Fruit fly (Drosophila melanogaster) whole organism, embryonic: ENCODE results near the gene EMC5.

Source experiments
- Atf6 ChIP-seq: fragments of 200-800 bp; sonication (Bioruptor generic); IDR thresholded peaks from 2 replicates; pipeline ENCODE4 v1.3.6; 2022; ENCODE audit warnings: missing biosample characterization, missing genetic modification characterization
- Awh ChIP-seq: fragments of 200-800 bp; sonication (Bioruptor generic); IDR thresholded peaks from 2 replicates; pipeline ENCODE4, ENCODE4 v1.3.6; 2022; ENCODE audit warnings: missing biosample characterization, missing genetic modification characterization
- CG11504 ChIP-seq: fragments of 200-800 bp; sonication (Bioruptor generic); optimal IDR thresholded peaks from 3 replicates; lab custom pipeline; 2019; ENCODE audit warnings: missing biosample characterization, mild to moderate bottlenecking, missing genetic modification characterization, moderate library complexity
- CG12769 ChIP-seq: fragments of 200-800 bp; sonication (Bioruptor generic); optimal IDR thresholded peaks from 2 replicates; lab custom pipeline; 2019; ENCODE audit warnings: missing biosample characterization, mild to moderate bottlenecking, missing genetic modification characterization, moderate library complexity
- CG14050 ChIP-seq: fragments of 200-800 bp; sonication (Bioruptor generic); IDR thresholded peaks from 3 replicates; pipeline ENCODE4 v1.3.6; 2022; ENCODE audit warnings: missing biosample characterization, missing genetic modification characterization
- CG14860 ChIP-seq: fragments of 200-800 bp; sonication (Bioruptor generic); IDR thresholded peaks from 3 replicates; pipeline ENCODE4 v1.3.6; 2022; ENCODE audit warnings: missing biosample characterization, missing genetic modification characterization; ENCODE audit not compliant: partially characterized antibody
- CG15514 ChIP-seq: fragments of 200-800 bp; sonication (Bioruptor generic); optimal IDR thresholded peaks from 3 replicates; lab custom pipeline; 2017; ENCODE audit warnings: missing biosample characterization, missing genetic modification characterization, mild to moderate bottlenecking, moderate library complexity, missing genetic modification reagents
- CG1602 ChIP-seq: fragments of 200-800 bp; sonication (Bioruptor generic); optimal IDR thresholded peaks from 3 replicates; lab custom pipeline; 2016; ENCODE audit warnings: missing biosample characterization, missing genetic modification characterization
- CG1647 ChIP-seq: fragments of 200-800 bp; sonication (Bioruptor generic); optimal IDR thresholded peaks from 3 replicates; lab custom pipeline; 2016; ENCODE audit warnings: missing biosample characterization, missing genetic modification characterization
- CG16813 ChIP-seq: fragments of 200-800 bp; sonication (Bioruptor generic); IDR thresholded peaks from 3 replicates; pipeline ENCODE4 v1.3.6; 2022; ENCODE audit warnings: missing biosample characterization, missing genetic modification characterization; ENCODE audit not compliant: partially characterized antibody
- CG17912 ChIP-seq: fragments of 200-800 bp; sonication (Bioruptor generic); optimal IDR thresholded peaks from 2 replicates; lab custom pipeline; 2018; ENCODE audit warnings: missing biosample characterization, mild to moderate bottlenecking, missing genetic modification characterization
- CG2199 ChIP-seq: fragments of 200-800 bp; sonication (Bioruptor generic); IDR thresholded peaks from 3 replicates; pipeline ENCODE4 v1.3.6; 2022; ENCODE audit warnings: missing biosample characterization, missing genetic modification characterization
- CG3847 ChIP-seq: fragments of 200-800 bp; sonication (Bioruptor generic); IDR thresholded peaks from 2 replicates; pipeline ENCODE4 v1.3.6; 2022; ENCODE audit warnings: missing biosample characterization, missing genetic modification characterization
- CG4424 ChIP-seq: fragments of 200-800 bp; sonication (Bioruptor generic); optimal IDR thresholded peaks from 3 replicates; lab custom pipeline; 2016; ENCODE audit warnings: missing biosample characterization, missing genetic modification characterization
- CG4854 ChIP-seq: fragments of 200-800 bp; sonication (Bioruptor generic); optimal IDR thresholded peaks from 2 replicates; lab custom pipeline; 2016; ENCODE audit warnings: missing biosample characterization, missing genetic modification characterization, inconsistent platforms
- CG9437 ChIP-seq: fragments of 200-800 bp; sonication (Bioruptor generic); optimal IDR thresholded peaks from 2 replicates; lab custom pipeline; 2018; ENCODE audit warnings: missing biosample characterization, mild to moderate bottlenecking, missing genetic modification characterization
- CG9609 ChIP-seq: fragments of 200-800 bp; sonication (Bioruptor generic); optimal IDR thresholded peaks from 3 replicates; lab custom pipeline; 2016; ENCODE audit warnings: missing biosample characterization, missing genetic modification characterization
- CG9727 ChIP-seq: fragments of 200-800 bp; sonication (Bioruptor generic); optimal IDR thresholded peaks from 3 replicates; lab custom pipeline; 2017; ENCODE audit warnings: missing biosample characterization, mild to moderate bottlenecking, missing genetic modification characterization
- CG9797 ChIP-seq: fragments of 200-800 bp; sonication (Bioruptor generic); optimal IDR thresholded peaks from 3 replicates; lab custom pipeline; 2018; ENCODE audit warnings: missing biosample characterization, mild to moderate bottlenecking, missing genetic modification characterization
- CTCF ChIP-seq: fragments of 200-800 bp; sonication (Bioruptor generic); optimal IDR thresholded peaks from 2 replicates; lab custom pipeline; 2017; ENCODE audit warnings: missing biosample characterization, mild to moderate bottlenecking, missing genetic modification characterization, moderate library complexity
- D ChIP-seq, 2 experiments: fragments of 200-800 bp in 1 of 2; fragments of >200 bp in 1 of 2; sonication (Bioruptor generic) in 1 of 2; optimal IDR thresholded peaks; 2 replicates in 1 of 2; 3 replicates in 1 of 2; lab custom pipeline; 2017; ENCODE audit warnings: mild to moderate bottlenecking in 1 of 2, missing biosample characterization in 1 of 2, missing genetic modification characterization in 1 of 2, missing genetic modification reagents in 1 of 2
- Dll ChIP-seq: fragments of 200-800 bp; sonication (Bioruptor generic); IDR thresholded peaks from 4 replicates; pipeline ENCODE4 v1.3.6; 2022; ENCODE audit warnings: missing biosample characterization, missing genetic modification characterization; ENCODE audit not compliant: partially characterized antibody
- ERR ChIP-seq: fragments of 200-800 bp; sonication (Bioruptor generic); optimal IDR thresholded peaks from 2 replicates; lab custom pipeline; 2016; ENCODE audit warnings: missing biosample characterization, missing genetic modification characterization
- Elba2 ChIP-seq: fragments of 200-800 bp; sonication (Bioruptor generic); optimal IDR thresholded peaks from 3 replicates; lab custom pipeline; 2016; ENCODE audit warnings: missing biosample characterization, missing genetic modification characterization
- MBD-R2 ChIP-seq: fragments of 200-800 bp; sonication (Bioruptor generic); IDR thresholded peaks from 2 replicates; pipeline ENCODE4 v1.3.6; 2022; ENCODE audit warnings: missing biosample characterization, missing genetic modification characterization
- Vsx1 ChIP-seq: fragments of 200-800 bp; sonication (Bioruptor generic); optimal IDR thresholded peaks from 2 replicates; lab custom pipeline; 2017; ENCODE audit warnings: missing biosample characterization, mild to moderate bottlenecking, missing genetic modification characterization, missing genetic modification reagents
- ase ChIP-seq: fragments of 200-800 bp; sonication (Bioruptor generic); IDR thresholded peaks from 3 replicates; pipeline ENCODE4 v1.3.6; 2022; ENCODE audit warnings: missing biosample characterization, missing genetic modification characterization
- bbx ChIP-seq: fragments of 200-800 bp; sonication (Bioruptor generic); IDR thresholded peaks from 2 replicates; pipeline ENCODE4 v1.3.6; 2022; ENCODE audit warnings: missing biosample characterization, missing genetic modification characterization; ENCODE audit not compliant: partially characterized antibody
- cad ChIP-seq: fragments of >200 bp; optimal IDR thresholded peaks from 2 replicates; lab custom pipeline; 2017; ENCODE audit warnings: missing biosample characterization, missing genetic modification characterization
- crol ChIP-seq: fragments of 200-800 bp; sonication (Bioruptor generic); IDR thresholded peaks from 2 replicates; pipeline ENCODE4 v1.3.6; 2022; ENCODE audit warnings: missing biosample characterization, missing genetic modification characterization
- fd3F ChIP-seq: fragments of 200-800 bp; sonication (Bioruptor generic); optimal IDR thresholded peaks from 2 replicates; lab custom pipeline; 2018; ENCODE audit warnings: missing biosample characterization, mild to moderate bottlenecking, missing genetic modification characterization, moderate library complexity
- gcm2 ChIP-seq: fragments of 200-800 bp; sonication (Bioruptor generic); optimal IDR thresholded peaks from 2 replicates; lab custom pipeline; 2016; ENCODE audit warnings: missing biosample characterization, missing genetic modification characterization
- gro ChIP-seq: fragments of 200-800 bp; sonication (Bioruptor generic); optimal IDR thresholded peaks from 2 replicates; lab custom pipeline; 2016; ENCODE audit warnings: missing biosample characterization, missing genetic modification characterization
- gsb-n ChIP-seq: fragments of 200-800 bp; sonication (Bioruptor generic); optimal IDR thresholded peaks from 3 replicates; lab custom pipeline; 2018; ENCODE audit warnings: missing biosample characterization, mild to moderate bottlenecking, missing genetic modification characterization
- ham ChIP-seq: fragments of 200-800 bp; sonication (Bioruptor generic); IDR thresholded peaks from 2 replicates; pipeline ENCODE4 v1.3.6; 2022; ENCODE audit warnings: missing biosample characterization, missing genetic modification characterization
- insv ChIP-seq, 2 experiments: fragments of 200-800 bp; sonication (Bioruptor generic); optimal IDR thresholded peaks; 3 replicates each; lab custom pipeline; 2016 to 2018; ENCODE audit warnings: missing biosample characterization in 2 of 2, missing genetic modification characterization in 2 of 2
- jigr1 ChIP-seq: fragments of 200-800 bp; sonication (Bioruptor generic); IDR thresholded peaks from 3 replicates; pipeline ENCODE4 v1.3.6; 2022; ENCODE audit warnings: missing biosample characterization, missing genetic modification characterization
- lov ChIP-seq, 2 experiments: fragments of 200-800 bp in 1 of 2; fragments of >200 bp in 1 of 2; sonication (Bioruptor generic) in 1 of 2; IDR thresholded peaks in 1 of 2; optimal IDR thresholded peaks in 1 of 2; 2 replicates in 1 of 2; 3 replicates in 1 of 2; pipeline versions ENCODE4 v1.3.6 to Lab custom; 2017 to 2022; ENCODE audit warnings: missing biosample characterization in 1 of 2, missing genetic modification characterization in 1 of 2
- nerfin-1 ChIP-seq: fragments of 200-800 bp; sonication (Bioruptor generic); optimal IDR thresholded peaks from 3 replicates; lab custom pipeline; 2019; ENCODE audit warnings: missing biosample characterization, mild to moderate bottlenecking, missing genetic modification characterization, moderate library complexity
- nom ChIP-seq: fragments of 200-800 bp; sonication (Bioruptor generic); optimal IDR thresholded peaks from 2 replicates; lab custom pipeline; 2017; ENCODE audit warnings: missing biosample characterization, missing genetic modification characterization, mild to moderate bottlenecking, moderate library complexity, missing genetic modification reagents
- pb ChIP-seq: fragments of 200-800 bp; sonication (Bioruptor generic); optimal IDR thresholded peaks from 3 replicates; lab custom pipeline; 2016; ENCODE audit warnings: missing biosample characterization, missing genetic modification characterization
- pfk ChIP-seq: fragments of 200-800 bp; sonication (Bioruptor generic); optimal IDR thresholded peaks from 2 replicates; lab custom pipeline; 2018; ENCODE audit warnings: missing biosample characterization, mild to moderate bottlenecking, missing genetic modification characterization, moderate library complexity
- row ChIP-seq: fragments of 200-800 bp; sonication (Bioruptor generic); IDR thresholded peaks from 3 replicates; pipeline ENCODE4 v1.3.6; 2022; ENCODE audit warnings: missing biosample characterization, missing genetic modification characterization
- sens ChIP-seq: fragments of 200-800 bp; sonication (Bioruptor generic); peaks from one replicate; lab custom pipeline; 2016; ENCODE audit warnings: missing biosample characterization, missing genetic modification characterization
- sim ChIP-seq: fragments of 200-800 bp; sonication (Bioruptor generic); IDR thresholded peaks from 2 replicates; pipeline ENCODE4 v1.3.6; 2022; ENCODE audit warnings: missing biosample characterization, missing genetic modification characterization
- sisA ChIP-seq: fragments of 200-800 bp; sonication (Bioruptor generic); IDR thresholded peaks from 2 replicates; pipeline ENCODE4 v1.3.6; 2022; ENCODE audit warnings: missing biosample characterization, missing genetic modification characterization
- toy ChIP-seq: fragments of 200-800 bp; sonication (Bioruptor generic); IDR thresholded peaks from 2 replicates; pipeline ENCODE4 v1.3.6; 2022; ENCODE audit warnings: missing biosample characterization, missing genetic modification characterization
- unc-4 ChIP-seq: fragments of 200-800 bp; sonication (Bioruptor generic); IDR thresholded peaks from 2 replicates; pipeline ENCODE4 v1.3.6; 2022; ENCODE audit warnings: missing biosample characterization, missing genetic modification characterization; ENCODE audit not compliant: partially characterized antibody

The EMC5 gene

DNA sequence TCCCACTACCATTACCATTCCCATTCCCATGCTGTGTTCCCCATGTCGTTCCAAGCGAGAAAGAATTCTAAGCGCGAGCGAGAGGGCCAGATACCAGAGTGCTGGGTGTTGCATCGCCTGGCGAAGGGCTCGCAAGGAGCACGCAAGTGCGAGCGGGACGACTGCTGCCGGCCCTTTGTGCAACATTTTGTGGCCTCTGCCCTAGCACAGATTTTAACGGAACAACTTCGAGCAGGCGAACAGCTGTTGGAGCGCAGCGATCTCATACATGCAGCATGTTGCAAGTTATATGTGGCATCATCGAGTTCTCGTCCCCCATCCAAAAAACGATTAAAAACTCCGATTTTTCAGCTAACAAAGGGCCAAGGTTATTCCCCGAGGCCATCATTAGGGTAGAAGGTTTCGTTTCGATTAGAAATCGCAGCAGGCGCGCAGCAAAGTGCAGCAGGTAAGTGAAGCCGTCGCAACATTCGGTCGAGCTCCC is 40.0 kb upstream of the EMC5 start (continued):
- peak; percentile 84; the same call in 1 of the 3 replicates for TF ChIP-seq CG2199 (GFP tag; lab: Robert Waterston, UW)
- TF ChIP-seq CG16813 (GFP tag; lab: Robert Waterston, UW) = peak; percentile 38; the same call in 1 of the 3 replicates
- peak; percentile 29; the same call in 1 of the 3 replicates for TF ChIP-seq CG14860 (GFP tag; lab: Robert Waterston, UW)
- TF ChIP-seq unc-4 = 0 out of 2 replicates have a peak, but pooled peaks have one; percentile 22
- peak; percentile 61 for TF ChIP-seq sens (GFP tag; lab: Kevin White, UChicago)
- TF ChIP-seq D (optimal IDR thresholded peaks at IDR 0.05; lab: Kevin White, UChicago) = peak; percentile 93
- TF ChIP-seq D (GFP tag; optimal IDR thresholded peaks at IDR 0.05; lab: Kevin White, UChicago) = no peak
- no peak for TF ChIP-seq CG4854 (GFP tag; lab: Kevin White, UChicago)
- TF ChIP-seq gsb-n = no peak
- no peak for TF ChIP-seq row
- TF ChIP-seq jigr1 (GFP tag; lab: Robert Waterston, UW) = no peak
- no peak for TF ChIP-seq ERR (GFP tag; lab: Kevin White, UChicago)
- TF ChIP-seq bbx (GFP tag; lab: Robert Waterston, UW) = peak; percentile 33; the same call in 1 of the 2 replicates
- no peak for TF ChIP-seq lov (optimal IDR thresholded peaks at IDR 0.05; lab: Kevin White, UChicago)
- 0 out of 3 replicates have a peak, but pooled peaks have one; percentile 47 for TF ChIP-seq lov (GFP tag; IDR thresholded peaks at IDR 0.05; lab: Robert Waterston, UW)
- no peak for TF ChIP-seq CG3847 (GFP tag; lab: Robert Waterston, UW)
- TF ChIP-seq insv (GFP tag; optimal IDR thresholded peaks at IDR 0.05; lab: Kevin White, UChicago) = peak in 1 of 2 experiments; percentile 64
- peak; percentile 95 for TF ChIP-seq pfk

DNA sequence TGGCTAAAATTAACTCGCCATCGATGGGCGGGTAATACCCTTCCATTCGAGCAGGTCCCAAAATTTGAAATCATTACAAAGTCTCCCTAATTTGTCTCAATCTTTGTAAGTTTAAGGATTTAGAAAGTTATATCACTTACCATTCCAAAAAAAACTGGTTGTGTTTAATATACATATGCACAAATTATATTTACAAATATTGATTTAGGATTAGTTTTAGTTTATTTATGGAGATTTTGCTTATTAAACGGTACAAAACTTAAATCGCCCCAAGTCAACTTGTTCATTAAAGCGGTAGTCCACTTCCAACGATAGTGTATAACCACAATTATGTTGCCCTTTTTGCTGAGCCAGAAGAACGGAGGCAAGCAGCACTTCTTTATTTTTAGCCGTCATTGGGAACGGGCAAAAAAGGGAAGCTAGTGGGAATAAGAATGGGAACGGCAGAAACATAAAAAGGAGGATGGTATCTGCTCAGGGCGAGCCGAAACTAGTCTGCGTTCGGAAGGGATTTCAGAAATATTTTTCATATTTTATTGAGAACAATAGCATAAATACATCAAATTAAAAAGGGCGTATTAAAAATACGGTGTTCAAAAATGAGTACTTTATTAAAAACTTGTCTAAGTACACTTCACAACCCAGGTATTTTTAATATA is 39.3 kb upstream of the EMC5 start:
- TF ChIP-seq CG11504 (tag; lab: Kevin White, UChicago) (no peak), CG9797 (GFP tag; lab: Kevin White, UChicago) (no peak), sisA (GFP tag; lab: Robert Waterston, UW) (peak; percentile 57), CG16813 (GFP tag; lab: Robert Waterston, UW) (no peak), fd3F (GFP tag; lab: Kevin White, UChicago) (no peak), CTCF (GFP tag; lab: Kevin White, UChicago) (no peak), CG4424 (GFP tag; lab: Kevin White, UChicago) (peak; percentile 56), jigr1 (GFP tag; lab: Robert Waterston, UW) (no peak), Elba2 (no peak), CG17912 (GFP tag; lab: Kevin White, UChicago) (no peak), gcm2 (GFP tag; lab: Kevin White, UChicago) (no peak), CG1602 (GFP tag; lab: Kevin White, UChicago) (peak; percentile 57), CG9609 (GFP tag; lab: Kevin White, UChicago) (peak; percentile 15), ase (GFP tag; lab: Robert Waterston, UW) (no peak), CG12769 (no peak), Awh (no peak; the same call in 1 of the 2 replicates), Vsx1 (peak; percentile 66), sim (GFP tag; lab: Robert Waterston, UW) (no peak), CG15514 (GFP tag; lab: Kevin White, UChicago) (no peak), Atf6 (GFP tag; lab: Robert Waterston, UW) (no peak), toy (GFP tag; lab: Robert Waterston, UW) (no peak), MBD-R2 (GFP tag; lab: Robert Waterston, UW) (no peak), cad (GFP tag; lab: Kevin White, UChicago) (no peak), CG1647 (GFP tag; lab: Kevin White, UChicago) (no peak), crol (GFP tag; lab: Robert Waterston, UW) (no peak), CG9437 (peak; percentile 75), gro (GFP tag; lab: Kevin White, UChicago) (no peak), nom (GFP tag; lab: Kevin White, UChicago) (peak; percentile 52), ham (GFP tag; lab: Robert Waterston, UW) (no peak), pb (no peak), nerfin-1 (peak; percentile 52), CG14050 (0 out of 3 replicates have a peak, but pooled peaks have one; percentile 11), CG9727 (GFP tag; lab: Kevin White, UChicago) (peak; percentile 58), Dll (GFP tag; lab: Robert Waterston, UW) (no peak)
